Worm (Caenorhabditis elegans) whole organism, L2 larva: ENCODE results near the gene Y113G7B.15.

ENCODE experiments used
- C34F6.9 ChIP-seq: fragments of 150-350 bp; optimal IDR thresholded peaks from 2 replicates; lab custom pipeline; 2014; ENCODE audit warnings: missing biosample characterization, missing genetic modification characterization
- F13H6.1 ChIP-seq: sonication (generic microtip); optimal IDR thresholded peaks from 2 replicates; lab custom pipeline; 2016; ENCODE audit warnings: missing genetic modification characterization, missing compliant biosample characterization
- ZK546.5 ChIP-seq: sonication (generic microtip); optimal IDR thresholded peaks from 2 replicates; lab custom pipeline; 2017; ENCODE audit warnings: missing biosample characterization, missing genetic modification characterization
- aly-2 ChIP-seq: fragments of 150-350 bp; optimal IDR thresholded peaks from 2 replicates; lab custom pipeline; 2014; ENCODE audit warnings: missing biosample characterization, missing genetic modification characterization
- blmp-1 ChIP-seq: sonication (generic microtip); optimal IDR thresholded peaks from 2 replicates; lab custom pipeline; 2017; ENCODE audit warnings: missing genetic modification characterization, mild to moderate bottlenecking, missing compliant biosample characterization, antibody characterized with exemption, moderate library complexity; ENCODE audit not compliant: insufficient read depth
- ceh-82 ChIP-seq: fragments of 150-350 bp; optimal IDR thresholded peaks from 2 replicates; lab custom pipeline; 2014; ENCODE audit warnings: missing biosample characterization, missing genetic modification characterization
- crh-2 ChIP-seq: sonication (generic microtip); optimal IDR thresholded peaks from 2 replicates; lab custom pipeline; 2017; ENCODE audit warnings: missing biosample characterization, missing genetic modification characterization
- dmd-4 ChIP-seq: sonication (generic microtip); optimal IDR thresholded peaks from 2 replicates; lab custom pipeline; 2017; ENCODE audit warnings: missing biosample characterization, missing genetic modification characterization
- egl-27 ChIP-seq: sonication (generic microtip); optimal IDR thresholded peaks from 3 replicates; lab custom pipeline; 2017; ENCODE audit warnings: missing biosample characterization, missing genetic modification reagents, missing genetic modification characterization
- elt-1 ChIP-seq: fragments of 150-350 bp; optimal IDR thresholded peaks from 2 replicates; lab custom pipeline; 2014; ENCODE audit warnings: missing biosample characterization, missing genetic modification characterization
- elt-3 ChIP-seq: sonication (generic microtip); optimal IDR thresholded peaks from 2 replicates; lab custom pipeline; 2017; ENCODE audit warnings: missing biosample characterization, missing genetic modification characterization
- gmeb-1 ChIP-seq: fragments of 150-350 bp; optimal IDR thresholded peaks from 2 replicates; lab custom pipeline; 2014; ENCODE audit warnings: missing biosample characterization, missing genetic modification characterization
- lin-13 ChIP-seq: fragments of 150-350 bp; optimal IDR thresholded peaks from 2 replicates; lab custom pipeline; 2014; ENCODE audit warnings: missing biosample characterization, missing genetic modification reagents, missing genetic modification characterization
- lsy-2 ChIP-seq, 2 experiments: fragments of 150-350 bp in 1 of 2; sonication (generic microtip) in 1 of 2; optimal IDR thresholded peaks; 2 replicates each; lab custom pipeline; 2014 to 2017; ENCODE audit warnings: missing biosample characterization in 2 of 2, missing genetic modification characterization in 2 of 2
- mab-5 ChIP-seq: fragments of 150-350 bp; optimal IDR thresholded peaks from 2 replicates; lab custom pipeline; 2014; ENCODE audit warnings: missing biosample characterization, missing genetic modification characterization
- mdl-1 ChIP-seq, 2 experiments: fragments of 150-350 bp in 1 of 2; sonication (generic microtip) in 1 of 2; optimal IDR thresholded peaks; 2 replicates each; lab custom pipeline; 2017; ENCODE audit warnings: missing biosample characterization in 2 of 2, missing genetic modification characterization in 2 of 2
- nhr-12 ChIP-seq: fragments of 150-350 bp; optimal IDR thresholded peaks from 2 replicates; lab custom pipeline; 2014; ENCODE audit warnings: missing biosample characterization, missing genetic modification characterization
- nhr-129 ChIP-seq: fragments of 150-350 bp; optimal IDR thresholded peaks from 2 replicates; lab custom pipeline; 2014; ENCODE audit warnings: missing biosample characterization, missing genetic modification characterization
- nhr-21 ChIP-seq: fragments of 150-350 bp; optimal IDR thresholded peaks from 2 replicates; lab custom pipeline; 2014; ENCODE audit warnings: missing biosample characterization, missing genetic modification characterization
- nhr-23 ChIP-seq: fragments of 150-350 bp; optimal IDR thresholded peaks from 2 replicates; lab custom pipeline; 2014; ENCODE audit warnings: missing biosample characterization, missing genetic modification reagents, missing genetic modification characterization
- peb-1 ChIP-seq: fragments of 150-350 bp; optimal IDR thresholded peaks from 2 replicates; lab custom pipeline; 2014; ENCODE audit warnings: missing biosample characterization, missing genetic modification characterization
- sem-4 ChIP-seq: fragments of 150-350 bp; optimal IDR thresholded peaks from 2 replicates; lab custom pipeline; 2014; ENCODE audit warnings: missing biosample characterization, missing genetic modification reagents, missing genetic modification characterization
- skn-1 ChIP-seq: sonication (generic microtip); optimal IDR thresholded peaks from 2 replicates; lab custom pipeline; 2017; ENCODE audit warnings: missing biosample characterization, missing genetic modification characterization
- snpc-4 ChIP-seq: fragments of 150-350 bp; optimal IDR thresholded peaks from 2 replicates; lab custom pipeline; 2014; ENCODE audit warnings: missing biosample characterization, missing genetic modification characterization
- unc-39 ChIP-seq: fragments of 150-350 bp; optimal IDR thresholded peaks from 2 replicates; lab custom pipeline; 2014; ENCODE audit warnings: missing biosample characterization, missing genetic modification characterization
- unc-55 ChIP-seq: fragments of 150-350 bp; sonication (generic microtip); optimal IDR thresholded peaks from 3 replicates; lab custom pipeline; 2014; ENCODE audit warnings: missing biosample characterization, missing genetic modification reagents, missing genetic modification characterization
- unc-62 ChIP-seq: fragments of 150-350 bp; optimal IDR thresholded peaks from 2 replicates; lab custom pipeline; 2014; ENCODE audit warnings: missing biosample characterization, missing genetic modification reagents, missing genetic modification characterization
- zag-1 ChIP-seq: fragments of 150-350 bp; optimal IDR thresholded peaks from 2 replicates; lab custom pipeline; 2014; ENCODE audit warnings: missing biosample characterization, missing genetic modification characterization
- ztf-1 ChIP-seq: fragments of 200-800 bp; sonication (Bioruptor generic); conservative IDR thresholded peaks from 2 replicates; pipeline ENCODE4 v1.3.6; 2022; ENCODE audit warnings: missing genetic modification characterization, missing compliant biosample characterization
- ztf-11 ChIP-seq: sonication (generic microtip); optimal IDR thresholded peaks from 2 replicates; lab custom pipeline; 2017; ENCODE audit warnings: missing biosample characterization, missing genetic modification characterization

The Y113G7B.15 gene

DNA sequence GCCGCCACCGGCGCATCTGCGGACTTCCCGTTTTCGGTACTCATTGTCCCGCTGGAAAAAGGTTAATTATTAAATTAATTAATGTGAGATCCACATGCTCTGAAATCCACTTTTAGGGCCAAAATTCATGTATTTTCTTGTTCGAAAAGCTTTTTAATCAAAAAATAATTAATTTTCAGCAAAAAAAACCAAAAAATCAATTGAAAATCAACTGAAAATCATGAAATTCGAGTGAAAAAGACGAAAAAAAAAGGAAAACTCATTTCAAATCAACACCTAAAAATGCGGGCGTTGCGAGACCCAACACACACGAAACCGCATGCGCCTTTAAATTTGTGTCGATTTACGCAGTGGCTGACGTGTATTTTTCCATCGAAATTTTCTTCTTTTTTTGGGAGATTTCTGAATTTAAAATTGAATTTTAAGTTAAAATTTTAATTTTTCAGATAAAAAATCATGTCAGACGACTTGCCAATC is 36.1 kb upstream of the Y113G7B.15 start, which contains the start of the genes prmt-1 and cdkr-3 (continued):
- no peak for TF ChIP-seq mab-5 (tag; lab: Kevin White, UChicago)
- no peak for TF ChIP-seq snpc-4 (tag; lab: Kevin White, UChicago)
- TF ChIP-seq unc-62 (GFP tag; lab: Kevin White, UChicago), result no peak

DNA sequence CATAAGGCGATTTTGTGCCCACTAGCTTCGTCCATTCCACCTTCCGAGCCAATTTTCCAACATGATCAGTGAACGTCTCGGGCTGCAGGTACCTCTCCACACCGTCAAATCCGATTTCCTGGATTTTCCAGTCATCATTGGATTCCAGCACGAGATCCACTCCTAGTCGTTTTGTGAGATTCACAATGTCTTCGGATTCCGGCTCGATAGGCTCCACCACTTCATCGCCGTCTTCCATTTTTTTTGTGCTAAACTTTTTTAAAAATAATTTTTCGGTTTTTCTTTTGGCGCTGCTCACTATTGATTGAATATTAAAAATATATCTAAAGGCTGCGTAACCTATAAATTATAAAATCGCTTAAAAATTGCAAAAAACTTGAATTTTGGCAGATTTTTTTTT is 33.3 kb upstream of the Y113G7B.15 start, which contains the start of gene mdt-17:
TSS of gene mdt-17 (minus strand) at position 256 of the 400 bp plus-strand sequence.
- TF ChIP-seq zag-1 (tag; lab: Kevin White, UChicago), result no peak

DNA sequence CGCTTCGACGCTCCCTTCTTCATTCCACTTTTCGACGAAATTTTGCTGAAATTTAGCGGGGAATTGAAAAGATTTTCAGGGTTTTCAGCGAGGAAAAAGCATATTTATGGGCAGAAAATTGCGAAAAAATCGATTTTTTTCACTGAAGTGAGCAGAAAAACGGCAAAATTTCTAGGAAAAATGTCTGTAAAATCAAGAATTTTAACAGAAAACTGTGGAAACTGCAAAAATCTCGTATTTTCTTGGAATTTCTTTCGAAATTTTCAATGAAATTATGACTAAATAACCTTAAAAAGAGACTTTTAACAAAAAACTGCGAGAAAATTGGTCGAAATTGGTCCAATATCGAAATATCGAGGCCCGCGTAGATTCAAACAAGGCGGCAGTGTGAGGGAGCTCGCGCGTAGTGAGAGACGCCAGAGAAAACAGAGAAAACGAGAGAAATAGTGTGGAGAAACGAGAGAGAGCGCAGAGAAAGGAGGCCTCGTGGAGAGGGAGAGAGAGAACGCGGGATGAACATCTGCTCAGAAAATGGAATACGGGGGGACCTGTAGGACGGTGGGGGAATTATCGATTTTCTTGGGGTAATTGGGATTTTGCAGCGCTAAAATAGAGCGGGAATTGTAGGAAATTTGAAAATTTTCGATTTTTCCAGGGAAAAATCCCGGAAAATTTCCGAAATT is 15.9 kb upstream of the Y113G7B.15 start, which contains the start of gene swsn-1:
TSS of gene swsn-1 (minus strand) at position 51 of the 683 bp plus-strand sequence.
- TF ChIP-seq unc-55 (peak; percentile 66), lsy-2 (tag; optimal IDR thresholded peaks at IDR 0.05; lab: Kevin White, UChicago) (peak; percentile 18 to 47), zag-1 (tag; lab: Kevin White, UChicago) (peak; percentile 18), elt-1 (tag; lab: Kevin White, UChicago) (no peak), lin-13 (GFP tag; lab: Kevin White, UChicago) (peak; percentile 29), crh-2 (tag; lab: Kevin White, UChicago) (peak; percentile 10), F13H6.1 (tag; lab: Kevin White, UChicago) (peak; percentile 42), nhr-129 (tag; lab: Kevin White, UChicago) (peak; percentile 38), ztf-11 (tag; lab: Kevin White, UChicago) (no peak), gmeb-1 (tag; lab: Kevin White, UChicago) (peak; percentile 39), mdl-1 (tag; optimal IDR thresholded peaks at IDR 0.05; lab: Kevin White, UChicago) (peak; percentile 25 to 47), sem-4 (tag; lab: Kevin White, UChicago) (no peak), aly-2 (tag; lab: Kevin White, UChicago) (no peak), skn-1 (tag; lab: Kevin White, UChicago) (no peak), blmp-1 (tag; lab: Kevin White, UChicago) (no peak), mab-5 (tag; lab: Kevin White, UChicago) (peak; percentile 7), egl-27 (tag; lab: Kevin White, UChicago) (peak; percentile 27), nhr-12 (tag; lab: Kevin White, UChicago) (no peak), C34F6.9 (tag; lab: Kevin White, UChicago) (peak; percentile 47)

DNA sequence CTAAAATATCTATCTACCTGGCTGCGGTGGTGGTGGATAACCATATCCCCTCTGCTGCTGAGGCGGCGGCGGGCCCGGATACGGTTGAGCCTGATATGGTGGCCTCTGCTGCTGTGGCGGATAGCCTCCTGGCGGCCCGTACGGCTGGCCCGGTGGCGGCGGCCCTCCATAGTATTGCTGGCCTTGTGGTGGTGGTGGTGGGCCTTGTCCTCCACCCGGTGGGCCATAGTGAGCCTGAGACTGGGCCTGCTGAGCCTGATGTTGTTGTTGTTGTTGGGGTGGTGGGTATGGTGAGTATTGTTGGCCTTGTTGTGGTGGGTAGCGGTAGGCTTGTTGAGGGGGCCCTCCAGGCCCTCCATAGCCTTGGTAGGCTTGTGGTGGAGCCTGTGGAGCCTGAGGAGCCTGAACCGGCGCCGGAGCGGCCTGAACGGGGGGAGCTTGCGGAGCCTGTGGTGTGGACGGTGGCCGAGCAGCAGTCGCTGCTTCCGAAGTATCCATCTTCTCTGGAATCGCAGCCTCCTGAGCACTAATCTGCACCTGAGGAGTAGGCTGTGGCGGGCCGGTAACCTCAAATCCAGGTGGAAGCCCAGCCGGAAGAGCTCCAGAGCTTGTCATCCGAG is 7.7 kb upstream of the Y113G7B.15 start:
- TF ChIP-seq ZK546.5 (tag; lab: Kevin White, UChicago) (no peak), unc-62 (GFP tag; lab: Kevin White, UChicago) (no peak), nhr-12 (tag; lab: Kevin White, UChicago) (no peak)
- TF ChIP-seq, all 48 proteins: peak for 0

DNA sequence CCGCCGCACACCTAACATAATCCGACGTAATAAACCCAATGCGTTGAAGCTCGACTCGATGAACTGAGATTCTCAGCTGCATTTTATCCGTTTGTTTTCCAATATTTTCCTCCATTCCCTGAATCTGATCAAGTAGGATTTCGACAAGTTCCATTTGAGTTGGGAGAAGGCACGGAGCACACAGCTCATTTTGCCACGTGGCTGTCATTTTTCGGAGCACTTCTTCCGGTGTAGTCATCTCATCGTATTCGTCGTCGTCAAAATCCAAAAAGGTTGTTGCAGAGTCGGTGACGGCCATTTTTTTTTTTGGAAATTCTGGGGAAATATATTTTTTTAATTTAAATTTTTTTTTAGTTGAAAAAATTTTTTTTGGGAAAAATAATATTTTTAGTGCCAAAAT is 3.8 kb upstream of the Y113G7B.15 start, which contains the start of gene sld-5:
TSS of gene sld-5 (minus strand) at position 317 of the 400 bp plus-strand sequence.
- TF ChIP-seq lin-13 (GFP tag; lab: Kevin White, UChicago), result no peak
- no peak for TF ChIP-seq dmd-4 (tag; lab: Kevin White, UChicago)
- TF ChIP-seq peb-1, result no peak
- no peak for TF ChIP-seq skn-1 (tag; lab: Kevin White, UChicago)
- no peak for TF ChIP-seq sem-4 (tag; lab: Kevin White, UChicago)
- no peak for TF ChIP-seq F13H6.1 (tag; lab: Kevin White, UChicago)
- no peak for TF ChIP-seq unc-39

DNA sequence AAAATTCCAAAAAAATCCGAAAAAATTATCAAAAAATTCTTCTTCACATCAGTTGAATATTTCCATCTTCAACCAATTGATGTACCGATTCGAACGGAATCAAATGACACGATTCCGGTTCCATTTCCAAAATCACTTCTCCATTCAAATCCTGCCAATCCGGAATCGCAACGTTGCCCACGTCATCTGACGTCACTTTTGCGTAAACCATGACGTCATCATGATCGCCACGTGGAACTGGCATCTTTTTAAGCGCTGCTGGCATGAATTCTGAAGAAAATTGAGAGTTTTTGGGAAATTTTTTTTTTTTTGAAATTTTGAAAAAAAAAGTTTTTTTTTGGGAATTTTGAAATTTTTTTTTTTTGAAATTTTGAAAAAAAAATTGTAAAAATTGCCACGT is 1.6 kb upstream of the Y113G7B.15 start:
- no peak for TF ChIP-seq unc-62 (GFP tag; lab: Kevin White, UChicago)

DNA sequence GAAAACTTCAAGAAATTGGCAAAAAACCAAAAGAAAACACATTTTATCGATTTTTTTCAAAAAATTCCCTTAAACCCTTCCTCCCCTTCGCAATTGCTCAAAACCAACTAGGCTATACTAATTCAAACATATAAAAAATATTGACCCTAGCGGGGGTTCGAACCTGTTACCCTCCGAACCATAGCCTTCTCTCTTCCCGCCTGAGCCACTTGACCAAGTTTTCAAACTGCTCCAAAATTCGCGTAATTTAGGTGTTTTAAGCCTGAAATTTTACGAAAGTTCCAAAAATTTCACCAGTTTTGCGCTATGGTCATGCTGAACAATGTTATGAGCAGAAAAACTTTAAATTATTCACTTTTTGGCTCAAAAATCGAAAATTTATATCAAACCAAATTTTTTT is 796 bp upstream of the Y113G7B.15 start:
- TF ChIP-seq peb-1 (no peak), nhr-23 (no peak), lin-13 (GFP tag; lab: Kevin White, UChicago) (no peak), unc-39 (no peak), ceh-82 (tag; lab: Kevin White, UChicago) (no peak), sem-4 (tag; lab: Kevin White, UChicago) (no peak), ztf-1 (no peak), elt-3 (tag; lab: Kevin White, UChicago) (no peak), mab-5 (tag; lab: Kevin White, UChicago) (no peak), egl-27 (tag; lab: Kevin White, UChicago) (no peak), nhr-21 (no peak)
